Worm (Caenorhabditis elegans) whole organism, mixed stage, embryonic: ENCODE measurements around the gene F13C5.3.

Source experiments
- nhr-237 ChIP-seq: fragments of 150-350 bp; optimal IDR thresholded peaks from 2 replicates; lab custom pipeline; 2014; ENCODE audit warnings: missing biosample characterization, missing genetic modification characterization
- pha-4 ChIP-seq: fragments of 150-350 bp; optimal IDR thresholded peaks from 2 replicates; lab custom pipeline; 2018; ENCODE audit warnings: missing biosample characterization, missing genetic modification reagents, missing genetic modification characterization

- TF ChIP-seq pha-4 (tag; lab: Kevin White, UChicago) (no peak), nhr-237 (tag; lab: Kevin White, UChicago) (no peak)
Observed at ce11 chrX:557857-558256, 41.5 kb downstream of the F13C5.3 start, which contains the start of gene nas-38.
